Worm (Caenorhabditis elegans) whole organism, young adult: ENCODE measurements around the gene F55F3.4.

Experiments
- B0261.1 ChIP-seq: sonication (generic microtip); optimal IDR thresholded peaks from 2 replicates; lab custom pipeline; 2016; ENCODE audit warnings: mild to moderate bottlenecking, missing genetic modification characterization, moderate library complexity, missing compliant biosample characterization
- D2030.7 ChIP-seq: fragments of 200-800 bp; sonication (Bioruptor generic); IDR thresholded peaks from 2 replicates; pipeline ENCODE4 v1.3.6; 2022; ENCODE audit warnings: missing genetic modification reagents, missing genetic modification characterization, missing compliant biosample characterization
- F22D6.2 ChIP-seq: sonication (generic microtip); optimal IDR thresholded peaks from 2 replicates; lab custom pipeline; 2016; ENCODE audit warnings: mild to moderate bottlenecking, missing genetic modification characterization, missing compliant biosample characterization
- F23B12.7 ChIP-seq: sonication (generic microtip); optimal IDR thresholded peaks from 2 replicates; lab custom pipeline; 2017; ENCODE audit warnings: missing genetic modification characterization, mild to moderate bottlenecking, missing compliant biosample characterization, antibody characterized with exemption, moderate library complexity; ENCODE audit not compliant: insufficient read depth
- F37B4.10 ChIP-seq: fragments of 200-800 bp; sonication (Bioruptor generic); IDR thresholded peaks from 2 replicates; pipeline ENCODE4 v1.3.6; 2022; ENCODE audit warnings: missing genetic modification characterization, missing compliant biosample characterization
- F57A8.1 ChIP-seq: fragments of 200-800 bp; sonication (Bioruptor generic); optimal IDR thresholded peaks from 2 replicates; lab custom pipeline; 2018; ENCODE audit warnings: mild to moderate bottlenecking, missing genetic modification characterization, moderate library complexity, missing compliant biosample characterization
- T07F8.4 ChIP-seq: sonication (generic microtip); optimal IDR thresholded peaks from 2 replicates; lab custom pipeline; 2016; ENCODE audit warnings: mild to moderate bottlenecking, missing genetic modification characterization, moderate library complexity, missing compliant biosample characterization
- Y56A3A.18 ChIP-seq: fragments of 200-800 bp; sonication (Bioruptor generic); IDR thresholded peaks from 2 replicates; pipeline ENCODE4 v1.3.6; 2022; ENCODE audit warnings: missing genetic modification reagents, missing genetic modification characterization, missing compliant biosample characterization
- Y79H2A.3 ChIP-seq: fragments of 200-800 bp; sonication (Bioruptor generic); conservative IDR thresholded peaks from 2 replicates; pipeline ENCODE4 v1.3.6; 2022; ENCODE audit warnings: missing genetic modification reagents, missing genetic modification characterization, missing compliant biosample characterization
- ZK185.1 ChIP-seq: sonication (generic microtip); optimal IDR thresholded peaks from 2 replicates; lab custom pipeline; 2016; ENCODE audit warnings: mild to moderate bottlenecking, missing genetic modification characterization, missing compliant biosample characterization; ENCODE audit not compliant: poor library complexity, severe bottlenecking
- akir-1 ChIP-seq: fragments of 200-800 bp; sonication (Bioruptor generic); optimal IDR thresholded peaks from 2 replicates; lab custom pipeline; 2018; ENCODE audit warnings: mild to moderate bottlenecking, missing genetic modification characterization, moderate library complexity, missing compliant biosample characterization
- aptf-3 ChIP-seq: fragments of 200-800 bp; sonication (Bioruptor generic); IDR thresholded peaks from 2 replicates; pipeline ENCODE4 v1.3.6; 2022; ENCODE audit warnings: missing genetic modification characterization, missing compliant biosample characterization
- athp-1 ChIP-seq: sonication (generic microtip); optimal IDR thresholded peaks from 2 replicates; lab custom pipeline; 2017; ENCODE audit warnings: mild to moderate bottlenecking, missing genetic modification characterization, missing compliant biosample characterization
- attf-5 ChIP-seq: fragments of 200-800 bp; sonication (Bioruptor generic); optimal IDR thresholded peaks from 2 replicates; lab custom pipeline; 2018; ENCODE audit warnings: mild to moderate bottlenecking, missing genetic modification characterization, missing compliant biosample characterization
- attf-6 ChIP-seq: fragments of 200-800 bp; sonication (Bioruptor generic); IDR thresholded peaks from 2 replicates; pipeline ENCODE4 v1.3.6; 2022; ENCODE audit warnings: missing genetic modification reagents, missing genetic modification characterization, missing compliant biosample characterization
- bed-1 ChIP-seq: fragments of 200-800 bp; sonication (Bioruptor generic); IDR thresholded peaks from 2 replicates; pipeline ENCODE4 v1.3.6; 2022; ENCODE audit warnings: missing genetic modification reagents, missing genetic modification characterization, missing compliant biosample characterization
- cebp-1 ChIP-seq, 2 experiments: fragments of 200-800 bp in 1 of 2; sonication (Bioruptor generic) in 1 of 2; sonication (generic microtip) in 1 of 2; IDR thresholded peaks in 1 of 2; optimal IDR thresholded peaks in 1 of 2; 2 replicates each; pipeline versions ENCODE4 v1.3.6 to Lab custom; 2017 to 2022; ENCODE audit warnings: missing compliant biosample characterization in 2 of 2, missing genetic modification characterization in 2 of 2, mild to moderate bottlenecking in 1 of 2, missing genetic modification reagents in 1 of 2, moderate library complexity in 1 of 2
- ceh-40 ChIP-seq: fragments of 200-800 bp; sonication (Bioruptor generic); IDR thresholded peaks from 2 replicates; pipeline ENCODE4 v1.3.6; 2022; ENCODE audit warnings: missing genetic modification characterization, missing compliant biosample characterization
- die-1 ChIP-seq: sonication (generic microtip); optimal IDR thresholded peaks from 2 replicates; lab custom pipeline; 2016; ENCODE audit warnings: missing genotype, mild to moderate bottlenecking, missing genetic modification characterization, missing compliant biosample characterization
- egrh-3 ChIP-seq: fragments of 200-800 bp; sonication (Bioruptor generic); IDR thresholded peaks from 2 replicates; pipeline ENCODE4 v1.3.6; 2022; ENCODE audit warnings: missing genetic modification reagents, missing genetic modification characterization, missing compliant biosample characterization
- fkh-3 ChIP-seq: sonication (generic microtip); optimal IDR thresholded peaks from 2 replicates; lab custom pipeline; 2016; ENCODE audit warnings: mild to moderate bottlenecking, missing genetic modification characterization, missing compliant biosample characterization
- him-1 ChIP-seq: sonication (generic microtip); optimal IDR thresholded peaks from 2 replicates; lab custom pipeline; 2016; ENCODE audit warnings: missing genotype, missing genetic modification reagents, missing genetic modification characterization, missing compliant biosample characterization
- hmg-1.2 ChIP-seq: fragments of 200-800 bp; sonication (Bioruptor generic); IDR thresholded peaks from 2 replicates; pipeline ENCODE4 v1.3.6; 2022; ENCODE audit warnings: missing genetic modification reagents, missing genetic modification characterization, missing compliant biosample characterization
- hsf-1 ChIP-seq: fragments of 200-800 bp; sonication (Bioruptor generic); IDR thresholded peaks from 2 replicates; pipeline ENCODE4 v1.3.6; 2022; ENCODE audit warnings: missing genetic modification reagents, missing genetic modification characterization, missing compliant biosample characterization
- lin-26 ChIP-seq: fragments of 200-800 bp; sonication (Bioruptor generic); IDR thresholded peaks from 2 replicates; pipeline ENCODE4 v1.3.6; 2022; ENCODE audit warnings: missing genetic modification reagents, missing genetic modification characterization, missing compliant biosample characterization
- lir-1 ChIP-seq: fragments of 200-800 bp; sonication (Bioruptor generic); conservative IDR thresholded peaks from 2 replicates; pipeline ENCODE4 v1.3.6; 2022; ENCODE audit warnings: missing genetic modification reagents, missing genetic modification characterization, missing compliant biosample characterization
- madf-10 ChIP-seq: sonication (generic microtip); optimal IDR thresholded peaks from 2 replicates; lab custom pipeline; 2016; ENCODE audit warnings: mild to moderate bottlenecking, missing genetic modification characterization, missing compliant biosample characterization
- madf-6 ChIP-seq: fragments of 200-800 bp; sonication (Bioruptor generic); IDR thresholded peaks from 2 replicates; pipeline ENCODE4 v1.3.6; 2022; ENCODE audit warnings: missing genetic modification reagents, missing genetic modification characterization, missing compliant biosample characterization
- mcd-1 ChIP-seq: fragments of 200-800 bp; sonication (Bioruptor generic); IDR thresholded peaks from 2 replicates; pipeline ENCODE4 v1.3.6; 2022; ENCODE audit warnings: missing genetic modification reagents, missing genetic modification characterization, missing compliant biosample characterization
- nfyb-1 ChIP-seq: fragments of 200-800 bp; sonication (Bioruptor generic); IDR thresholded peaks from 2 replicates; pipeline ENCODE4 v1.3.6; 2022; ENCODE audit warnings: missing genetic modification reagents, missing genetic modification characterization, missing compliant biosample characterization
- nhr-120 ChIP-seq: fragments of 200-800 bp; sonication (Bioruptor generic); IDR thresholded peaks from 2 replicates; pipeline ENCODE4 v1.3.6; 2022; ENCODE audit warnings: missing genetic modification characterization, missing compliant biosample characterization
- nhr-90 ChIP-seq: sonication (generic microtip); optimal IDR thresholded peaks from 2 replicates; lab custom pipeline; 2016; ENCODE audit warnings: missing genotype, mild to moderate bottlenecking, missing genetic modification characterization, missing compliant biosample characterization
- pbrm-1 ChIP-seq: fragments of 200-800 bp; sonication (Bioruptor generic); IDR thresholded peaks from 2 replicates; pipeline ENCODE4 v1.3.6; 2022; ENCODE audit warnings: missing genetic modification reagents, missing genetic modification characterization, missing compliant biosample characterization
- rcor-1 ChIP-seq: fragments of 200-800 bp; sonication (Bioruptor generic); IDR thresholded peaks from 2 replicates; pipeline ENCODE4 v1.3.6; 2022; ENCODE audit warnings: missing genetic modification reagents, missing genetic modification characterization, missing compliant biosample characterization
- rec-8 ChIP-seq, 2 experiments: sonication (generic microtip); optimal IDR thresholded peaks; 2 replicates each; lab custom pipeline; 2016; ENCODE audit warnings: mild to moderate bottlenecking in 2 of 2, missing genetic modification characterization in 2 of 2, missing genetic modification reagents in 2 of 2, missing genotype in 2 of 2, missing biosample characterization in 1 of 2, missing compliant biosample characterization in 1 of 2, moderate library complexity in 1 of 2
- rpc-1 ChIP-seq, 2 experiments: fragments of 150-350 bp in 1 of 2; sonication (generic microtip) in 1 of 2; optimal IDR thresholded peaks; 2 replicates each; lab custom pipeline; 2014 to 2018; ENCODE audit warnings: missing biosample characterization in 1 of 2, missing genetic modification characterization in 1 of 2, missing genetic modification reagents in 1 of 2, missing genotype in 1 of 2
- snpc-1.3 ChIP-seq: sonication (generic microtip); optimal IDR thresholded peaks from 2 replicates; lab custom pipeline; 2017; ENCODE audit warnings: missing genetic modification characterization, mild to moderate bottlenecking, missing compliant biosample characterization, antibody characterized with exemption, moderate library complexity, missing genotype, missing genetic modification reagents; ENCODE audit not compliant: insufficient read depth
- snpc-3.4 ChIP-seq: sonication (generic microtip); optimal IDR thresholded peaks from 2 replicates; lab custom pipeline; 2017; ENCODE audit warnings: missing genetic modification characterization, mild to moderate bottlenecking, missing compliant biosample characterization, antibody characterized with exemption, moderate library complexity, missing genotype, missing genetic modification reagents
- snpc-4 ChIP-seq, 5 experiments: fragments of 150-350 bp in 1 of 5; sonication (generic microtip) in 4 of 5; optimal IDR thresholded peaks; 2 replicates each; lab custom pipeline; 2014 to 2018; ENCODE audit warnings: missing genetic modification characterization in 5 of 5, missing biosample characterization in 3 of 5, antibody characterized with exemption in 2 of 5, mild to moderate bottlenecking in 2 of 5, missing compliant biosample characterization in 2 of 5, missing genotype in 2 of 5, moderate library complexity in 2 of 5, missing genetic modification reagents in 1 of 5
- sptf-2 ChIP-seq: fragments of 200-800 bp; sonication (Bioruptor generic); optimal IDR thresholded peaks from 2 replicates; lab custom pipeline; 2018; ENCODE audit warnings: mild to moderate bottlenecking, missing genetic modification characterization, missing compliant biosample characterization
- tbp1 ChIP-seq: fragments of 200-800 bp; sonication (Bioruptor generic); optimal IDR thresholded peaks from 2 replicates; lab custom pipeline; 2018; ENCODE audit warnings: mild to moderate bottlenecking, missing genetic modification characterization, missing compliant biosample characterization
- unc-130 ChIP-seq: sonication (generic microtip); optimal IDR thresholded peaks from 2 replicates; lab custom pipeline; 2016; ENCODE audit warnings: missing genetic modification reagents, missing genetic modification characterization, missing compliant biosample characterization
- ztf-18 ChIP-seq: sonication (generic microtip); optimal IDR thresholded peaks from 2 replicates; lab custom pipeline; 2016; ENCODE audit warnings: missing genotype, mild to moderate bottlenecking, missing genetic modification characterization, missing compliant biosample characterization
- ztf-25 ChIP-seq: fragments of 200-800 bp; sonication (Bioruptor generic); IDR thresholded peaks from 2 replicates; pipeline ENCODE4 v1.3.6; 2022; ENCODE audit warnings: missing genetic modification reagents, missing genetic modification characterization, missing compliant biosample characterization
- ztf-28 ChIP-seq: fragments of 200-800 bp; sonication (Bioruptor generic); IDR thresholded peaks from 2 replicates; pipeline ENCODE4 v1.3.6; 2022; ENCODE audit warnings: missing genetic modification reagents, missing genetic modification characterization, missing compliant biosample characterization
- ztf-6 ChIP-seq: fragments of 200-800 bp; sonication (Bioruptor generic); IDR thresholded peaks from 2 replicates; pipeline ENCODE4 v1.3.6; 2022; ENCODE audit warnings: missing genetic modification reagents, missing genetic modification characterization, missing compliant biosample characterization

Gene F55F3.4

ce11 chrX:13782074-13782462, 3.3 kb upstream of the F55F3.4 start:
- TF ChIP-seq athp-1 (tag; lab: Kevin White, UChicago), result peak; percentile 9
- peak; percentile 65; the same call in 1 of the 2 replicates for TF ChIP-seq pbrm-1
- no peak for TF ChIP-seq F37B4.10 (GFP tag; lab: Robert Waterston, UW)
- TF ChIP-seq F23B12.7 (tag; lab: Kevin White, UChicago), result peak; percentile 36
- TF ChIP-seq nhr-120 (GFP tag; lab: Robert Waterston, UW), result no peak
- peak; percentile 22 for TF ChIP-seq attf-5 (GFP tag; lab: Kevin White, UChicago)
- TF ChIP-seq cebp-1 (GFP tag; IDR thresholded peaks at IDR 0.05; lab: Robert Waterston, UW), result 0 out of 2 replicates have a peak, but pooled peaks have one; percentile 15
- TF ChIP-seq cebp-1 (tag; optimal IDR thresholded peaks at IDR 0.05; lab: Kevin White, UChicago), result no peak
- peak; percentile 63 for TF ChIP-seq D2030.7 (GFP tag; lab: Robert Waterston, UW)
- no peak for TF ChIP-seq snpc-3.4 (tag; lab: Kevin White, UChicago)
- TF ChIP-seq attf-6 (GFP tag; lab: Robert Waterston, UW), result no peak
- TF ChIP-seq ztf-18 (tag; lab: Kevin White, UChicago), result peak; percentile 11
- peak; percentile 71 for TF ChIP-seq sptf-2 (GFP tag; lab: Kevin White, UChicago)
- TF ChIP-seq hmg-1.2 (GFP tag; lab: Robert Waterston, UW), result peak; percentile 68
- peak; percentile 56 for TF ChIP-seq ZK185.1 (tag; lab: Kevin White, UChicago)
- TF ChIP-seq madf-6 (GFP tag; lab: Robert Waterston, UW), result no peak
- 0 out of 2 replicates have a peak, but pooled peaks have one; percentile 31 for TF ChIP-seq rcor-1 (GFP tag; lab: Robert Waterston, UW)
- no peak for TF ChIP-seq mcd-1 (GFP tag; lab: Robert Waterston, UW)
- no peak for TF ChIP-seq bed-1 (GFP tag; lab: Robert Waterston, UW)
- TF ChIP-seq akir-1 (GFP tag; lab: Kevin White, UChicago), result no peak
- peak; percentile 95 for TF ChIP-seq lin-26 (GFP tag; lab: Robert Waterston, UW)
- TF ChIP-seq aptf-3 (GFP tag; lab: Robert Waterston, UW), result no peak; the same call in 1 of the 2 replicates
- TF ChIP-seq nfyb-1 (GFP tag; lab: Robert Waterston, UW), result no peak
- peak in 1 of 2 experiments; percentile 25 for TF ChIP-seq rec-8 (tag; optimal IDR thresholded peaks at IDR 0.05; lab: Kevin White, UChicago)
- peak; percentile 54; the same call in 1 of the 2 replicates for TF ChIP-seq Y56A3A.18 (GFP tag; lab: Robert Waterston, UW)
- TF ChIP-seq ztf-28 (GFP tag; lab: Robert Waterston, UW), result no peak
- no peak for TF ChIP-seq fkh-3 (tag; lab: Kevin White, UChicago)
- peak; percentile 65 for TF ChIP-seq B0261.1
- peak; percentile 32; the same call in 1 of the 2 replicates for TF ChIP-seq hsf-1 (GFP tag; lab: Robert Waterston, UW)
- no peak for TF ChIP-seq T07F8.4 (tag; lab: Kevin White, UChicago)
- no peak for TF ChIP-seq ztf-6
- no peak for TF ChIP-seq snpc-1.3
- peak; percentile 74 for TF ChIP-seq rpc-1 (optimal IDR thresholded peaks at IDR 0.05; lab: Kevin White, UChicago)
- TF ChIP-seq rpc-1 (tag; optimal IDR thresholded peaks at IDR 0.05; lab: Kevin White, UChicago), result peak; percentile 75
- no peak for TF ChIP-seq Y79H2A.3 (GFP tag; lab: Robert Waterston, UW)
- no peak for TF ChIP-seq F22D6.2
- TF ChIP-seq nhr-90 (tag; lab: Kevin White, UChicago), result peak; percentile 21
- peak; percentile 51 for TF ChIP-seq F57A8.1 (GFP tag; lab: Kevin White, UChicago)
- peak; percentile 93 for TF ChIP-seq tbp1
- peak; percentile 65; the same call in 1 of the 2 replicates for TF ChIP-seq ceh-40 (GFP tag; lab: Robert Waterston, UW)
- TF ChIP-seq die-1, result peak; percentile 81
- peak; percentile 76; the same call in 1 of the 2 replicates for TF ChIP-seq ztf-25 (GFP tag; lab: Robert Waterston, UW)
- peak; percentile 74 for TF ChIP-seq him-1 (tag; lab: Kevin White, UChicago)
- TF ChIP-seq lir-1 (GFP tag; lab: Robert Waterston, UW), result no peak
- 0 out of 2 replicates have a peak, but pooled peaks have one; percentile 18 for TF ChIP-seq egrh-3
- TF ChIP-seq unc-130, result no peak
- TF ChIP-seq snpc-4 (GFP tag; optimal IDR thresholded peaks at IDR 0.05; lab: Kevin White, UChicago), result peak; percentile 3
- no peak for TF ChIP-seq snpc-4 (tag; optimal IDR thresholded peaks at IDR 0.05; lab: Kevin White, UChicago)
- peak; percentile 31 for TF ChIP-seq madf-10 (tag; lab: Kevin White, UChicago)
